Worm (Caenorhabditis elegans) whole organism, late embryonic: ENCODE measurements around the gene F56C3.1.
"Not testable (repeated sequence)": the region's sequence is repeated elsewhere in the genome, so short reads cannot be mapped to it uniquely, and the experiment has no call there.

ENCODE experiments used
- C38D4.7 ChIP-seq: fragments of 200-800 bp; sonication (Bioruptor generic); optimal IDR thresholded peaks from 2 replicates; lab custom pipeline; 2018; ENCODE audit warnings: mild to moderate bottlenecking, missing genetic modification characterization, moderate library complexity, missing compliant biosample characterization
- Y22D7AL.16 ChIP-seq: sonication (generic microtip); optimal IDR thresholded peaks from 2 replicates; lab custom pipeline; 2016; ENCODE audit warnings: missing genetic modification characterization, missing compliant biosample characterization
- ceh-19 ChIP-seq: fragments of 200-800 bp; sonication (Bioruptor generic); optimal IDR thresholded peaks from 2 replicates; lab custom pipeline; 2018; ENCODE audit warnings: mild to moderate bottlenecking, missing genetic modification characterization, missing compliant biosample characterization
- ceh-2 ChIP-seq: sonication (generic microtip); optimal IDR thresholded peaks from 2 replicates; lab custom pipeline; 2016; ENCODE audit warnings: missing genotype, missing genetic modification characterization, missing compliant biosample characterization
- ceh-45 ChIP-seq: fragments of 200-800 bp; sonication (Bioruptor generic); IDR thresholded peaks from 2 replicates; pipeline ENCODE4 v1.3.6; 2022; ENCODE audit warnings: missing genetic modification reagents, missing genetic modification characterization, missing compliant biosample characterization
- ceh-9 ChIP-seq: sonication (generic microtip); optimal IDR thresholded peaks from 2 replicates; lab custom pipeline; 2016; ENCODE audit warnings: mild to moderate bottlenecking, missing genetic modification characterization, inconsistent platforms, missing compliant biosample characterization
- elt-2 ChIP-seq: sonication (generic microtip); optimal IDR thresholded peaks from 2 replicates; lab custom pipeline; 2016; ENCODE audit warnings: missing genetic modification reagents, missing genetic modification characterization, missing compliant biosample characterization
- elt-4 ChIP-seq: sonication (generic microtip); optimal IDR thresholded peaks from 2 replicates; lab custom pipeline; 2016; ENCODE audit warnings: missing genetic modification characterization, missing compliant biosample characterization
- ets-4 ChIP-seq: sonication (generic microtip); optimal IDR thresholded peaks from 2 replicates; lab custom pipeline; 2016; ENCODE audit warnings: missing genetic modification characterization, missing compliant biosample characterization
- fkh-10 ChIP-seq: fragments of 150-350 bp; optimal IDR thresholded peaks from 2 replicates; lab custom pipeline; 2014; ENCODE audit warnings: missing biosample characterization, missing genetic modification reagents, missing genetic modification characterization
- fkh-6 ChIP-seq: sonication (generic microtip); optimal IDR thresholded peaks from 2 replicates; lab custom pipeline; 2016; ENCODE audit warnings: missing genetic modification characterization, missing compliant biosample characterization
- hlh-6 ChIP-seq: sonication (generic microtip); optimal IDR thresholded peaks from 2 replicates; lab custom pipeline; 2016; ENCODE audit warnings: missing genotype, missing genetic modification characterization, missing compliant biosample characterization
- lim-6 ChIP-seq: sonication (generic microtip); optimal IDR thresholded peaks from 2 replicates; lab custom pipeline; 2016; ENCODE audit warnings: missing genetic modification characterization, missing compliant biosample characterization
- madf-2 ChIP-seq: sonication (generic microtip); optimal IDR thresholded peaks from 2 replicates; lab custom pipeline; 2017; ENCODE audit warnings: missing genetic modification characterization, missing compliant biosample characterization
- mec-3 ChIP-seq: sonication (generic microtip); optimal IDR thresholded peaks from 2 replicates; lab custom pipeline; 2016; ENCODE audit warnings: borderline replicate concordance, missing genetic modification characterization, missing compliant biosample characterization
- nfya-1 ChIP-seq: sonication (generic microtip); optimal IDR thresholded peaks from 2 replicates; lab custom pipeline; 2017; ENCODE audit warnings: missing genetic modification characterization, mild to moderate bottlenecking, missing compliant biosample characterization, antibody characterized with exemption, moderate library complexity
- npax-4 ChIP-seq: sonication (generic microtip); optimal IDR thresholded peaks from 2 replicates; lab custom pipeline; 2016; ENCODE audit warnings: missing genetic modification characterization, missing compliant biosample characterization
- pat-9 ChIP-seq: fragments of 200-800 bp; sonication (Bioruptor generic); optimal IDR thresholded peaks from 2 replicates; lab custom pipeline; 2018; ENCODE audit warnings: mild to moderate bottlenecking, missing genetic modification characterization, moderate library complexity, missing compliant biosample characterization
- pha-2 ChIP-seq: sonication (generic microtip); optimal IDR thresholded peaks from 2 replicates; lab custom pipeline; 2017; ENCODE audit warnings: mild to moderate bottlenecking, missing genetic modification characterization, missing compliant biosample characterization
- pha-4 ChIP-seq: fragments of 150-350 bp; optimal IDR thresholded peaks from 2 replicates; lab custom pipeline; 2018; ENCODE audit warnings: missing biosample characterization, missing genetic modification reagents, missing genetic modification characterization
- pqm-1 ChIP-seq: sonication (generic microtip); optimal IDR thresholded peaks from 2 replicates; lab custom pipeline; 2016; ENCODE audit warnings: missing genetic modification characterization, missing compliant biosample characterization
- sdc-2 ChIP-seq: sonication (generic microtip); optimal IDR thresholded peaks from 2 replicates; lab custom pipeline; 2016; ENCODE audit warnings: missing genotype, missing genetic modification characterization, missing compliant biosample characterization
- sox-4 ChIP-seq: sonication (generic microtip); optimal IDR thresholded peaks from 2 replicates; lab custom pipeline; 2017; ENCODE audit warnings: mild to moderate bottlenecking, missing genetic modification characterization, inconsistent platforms, missing compliant biosample characterization
- syd-9 ChIP-seq: sonication (generic microtip); optimal IDR thresholded peaks from 2 replicates; lab custom pipeline; 2016; ENCODE audit warnings: mild to moderate bottlenecking, missing genetic modification characterization, moderate library complexity, missing compliant biosample characterization
- unc-3 ChIP-seq, 2 experiments: fragments of 200-800 bp in 1 of 2; sonication (Bioruptor generic) in 1 of 2; sonication (generic microtip) in 1 of 2; conservative IDR thresholded peaks in 1 of 2; optimal IDR thresholded peaks in 1 of 2; 2 replicates each; pipeline versions ENCODE4 v1.3.6 to Lab custom; 2016 to 2022; ENCODE audit warnings: missing compliant biosample characterization in 2 of 2, missing genetic modification characterization in 2 of 2, missing genetic modification reagents in 1 of 2
- unc-42 ChIP-seq: sonication (generic microtip); optimal IDR thresholded peaks from 2 replicates; lab custom pipeline; 2016; ENCODE audit warnings: missing genotype, missing genetic modification characterization, missing compliant biosample characterization

Gene F56C3.1

ce11 chrX:1426425-1426824 is 39.3 kb downstream of the F56C3.1 start, which contains the start of gene F19G12.11:
Gene F19G12.11 (minus strand): TSS chrX:1426525.
- TF ChIP-seq mec-3 (tag; lab: Kevin White, UChicago) (no peak), fkh-6 (tag; lab: Kevin White, UChicago) (no peak), fkh-10 (no peak), sox-4 (tag; lab: Kevin White, UChicago) (no peak), lim-6 (tag; lab: Kevin White, UChicago) (no peak), pha-4 (tag; lab: Kevin White, UChicago) (no peak)

DNA sequence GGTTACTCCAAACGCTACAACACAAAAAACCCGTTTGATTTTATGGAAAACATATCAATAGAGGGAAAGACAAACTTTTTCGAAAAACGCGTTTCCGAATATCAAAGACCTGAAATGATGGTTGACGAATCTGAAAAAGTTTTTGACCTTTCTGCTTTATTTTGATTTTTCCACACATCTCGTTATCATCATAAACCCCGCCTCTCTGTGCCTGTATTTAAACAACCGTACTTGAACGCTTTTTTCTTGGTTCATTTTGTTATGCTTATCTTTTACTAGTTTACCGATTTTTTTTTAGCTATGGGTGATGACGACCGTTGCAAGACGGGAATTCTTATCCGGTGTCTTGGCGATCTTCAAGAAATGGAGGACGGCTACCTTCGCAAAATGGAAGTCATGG is 43.6 kb downstream of the F56C3.1 start, which contains the start of gene F19G12.1:
F19G12.1 (plus strand) TSS at position 301 of the 400 bp plus-strand sequence.
- not testable (repeated sequence) for TF ChIP-seq pha-2 (tag; lab: Kevin White, UChicago); ceh-19; elt-4 (tag; lab: Kevin White, UChicago)

DNA sequence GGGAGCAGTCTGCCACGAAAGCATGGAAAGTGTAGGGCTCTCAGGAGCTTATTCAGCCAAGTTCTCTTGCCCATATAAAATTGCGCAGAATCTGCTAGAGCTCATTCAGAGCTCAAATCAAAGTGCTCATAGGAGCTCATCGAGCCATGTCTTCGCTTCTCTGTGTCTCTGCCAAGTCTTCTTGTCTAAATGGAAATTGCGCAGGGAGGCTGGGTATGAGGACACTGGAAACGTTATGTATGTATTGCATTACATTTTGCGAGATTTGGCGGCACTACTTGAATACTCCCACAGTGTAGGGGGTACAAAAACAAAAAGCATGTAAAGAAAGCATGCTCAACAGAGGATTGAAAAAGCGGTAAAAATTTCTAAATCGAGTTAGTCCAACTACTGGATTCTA is 50.0 kb downstream of the F56C3.1 start:
- TF ChIP-seq hlh-6 (no peak), ceh-9 (no peak), syd-9 (no peak), unc-3 (GFP tag; conservative IDR thresholded peaks at IDR 0.05; lab: Robert Waterston, UW) (no peak), unc-3 (tag; optimal IDR thresholded peaks at IDR 0.05; lab: Kevin White, UChicago) (no peak), ceh-45 (GFP tag; lab: Robert Waterston, UW) (no peak), npax-4 (no peak), ets-4 (tag; lab: Kevin White, UChicago) (no peak), pat-9 (tag; lab: Kevin White, UChicago) (no peak), Y22D7AL.16 (tag; lab: Kevin White, UChicago) (no peak), sox-4 (tag; lab: Kevin White, UChicago) (no peak), nfya-1 (tag; lab: Kevin White, UChicago) (peak; percentile 27), unc-42 (tag; lab: Kevin White, UChicago) (peak; percentile 8), pha-4 (tag; lab: Kevin White, UChicago) (no peak), elt-2 (tag; lab: Kevin White, UChicago) (no peak), madf-2 (no peak), sdc-2 (tag; lab: Kevin White, UChicago) (peak; percentile 97), ceh-2 (tag; lab: Kevin White, UChicago) (no peak), C38D4.7 (GFP tag; lab: Kevin White, UChicago) (no peak), pqm-1 (tag; lab: Kevin White, UChicago) (no peak)
